Fruit fly (Drosophila melanogaster) whole organism, embryonic: Measurements from ENCODE around the gene Fer3.

Source experiments
- Asciz ChIP-seq: fragments of 200-800 bp; sonication (Bioruptor generic); optimal IDR thresholded peaks from 2 replicates; lab custom pipeline; 2017; ENCODE audit warnings: missing biosample characterization, mild to moderate bottlenecking, missing genetic modification characterization, missing genetic modification reagents
- Awh ChIP-seq: fragments of 200-800 bp; sonication (Bioruptor generic); IDR thresholded peaks from 2 replicates; pipeline ENCODE4, ENCODE4 v1.3.6; 2022; ENCODE audit warnings: missing biosample characterization, missing genetic modification characterization
- B-H2 ChIP-seq: fragments of 200-800 bp; sonication (Bioruptor generic); optimal IDR thresholded peaks from 2 replicates; lab custom pipeline; 2018; ENCODE audit warnings: missing biosample characterization, mild to moderate bottlenecking, missing genetic modification characterization
- CG1024 ChIP-seq: fragments of 200-800 bp; sonication (Bioruptor generic); IDR thresholded peaks from 2 replicates; pipeline ENCODE4 v1.3.6; 2022; ENCODE audit warnings: missing biosample characterization, missing genetic modification characterization
- CG10979 ChIP-seq: fragments of 200-800 bp; sonication (Bioruptor generic); optimal IDR thresholded peaks from 2 replicates; lab custom pipeline; 2018; ENCODE audit warnings: missing biosample characterization, mild to moderate bottlenecking, missing genetic modification characterization, moderate library complexity
- CG11085 ChIP-seq: fragments of 200-800 bp; sonication (Bioruptor generic); IDR thresholded peaks from 2 replicates; pipeline ENCODE4 v1.3.6; 2022; ENCODE audit warnings: missing biosample characterization, missing genetic modification characterization
- CG11398 ChIP-seq: fragments of 200-800 bp; sonication (Bioruptor generic); optimal IDR thresholded peaks from 2 replicates; lab custom pipeline; 2016; ENCODE audit warnings: missing biosample characterization, missing genetic modification characterization
- CG11456 ChIP-seq: fragments of 200-800 bp; sonication (Bioruptor generic); IDR thresholded peaks from 3 replicates; pipeline ENCODE4 v1.3.6; 2022; ENCODE audit warnings: missing biosample characterization, missing genetic modification characterization
- CG13123 ChIP-seq: fragments of 200-800 bp; sonication (Bioruptor generic); optimal IDR thresholded peaks from 2 replicates; lab custom pipeline; 2016; ENCODE audit warnings: missing biosample characterization, missing genetic modification characterization
- CG13894 ChIP-seq: fragments of 200-800 bp; sonication (Bioruptor generic); optimal IDR thresholded peaks from 3 replicates; lab custom pipeline; 2018; ENCODE audit warnings: missing biosample characterization, mild to moderate bottlenecking, missing genetic modification characterization, moderate library complexity
- CG15696 ChIP-seq: fragments of 200-800 bp; sonication (Bioruptor generic); optimal IDR thresholded peaks from 2 replicates; lab custom pipeline; 2019; ENCODE audit warnings: missing biosample characterization, mild to moderate bottlenecking, missing genetic modification characterization, moderate library complexity
- CG1647 ChIP-seq: fragments of 200-800 bp; sonication (Bioruptor generic); optimal IDR thresholded peaks from 3 replicates; lab custom pipeline; 2016; ENCODE audit warnings: missing biosample characterization, missing genetic modification characterization
- CG16863 ChIP-seq: fragments of 200-800 bp; sonication (Bioruptor generic); optimal IDR thresholded peaks from 3 replicates; lab custom pipeline; 2016; ENCODE audit warnings: missing biosample characterization, missing genetic modification characterization
- CG17186 ChIP-seq: fragments of 200-800 bp; sonication (Bioruptor generic); optimal IDR thresholded peaks from 3 replicates; lab custom pipeline; 2017; ENCODE audit warnings: missing biosample characterization, missing genetic modification reagents, missing genetic modification characterization
- CG4360 ChIP-seq: fragments of 200-800 bp; sonication (Bioruptor generic); IDR thresholded peaks from 2 replicates; pipeline ENCODE4 v1.3.6; 2022; ENCODE audit warnings: missing biosample characterization, missing genetic modification characterization
- CG5245 ChIP-seq: fragments of 200-800 bp; sonication (Bioruptor generic); optimal IDR thresholded peaks from 3 replicates; lab custom pipeline; 2016; ENCODE audit warnings: missing biosample characterization, missing genetic modification characterization
- CG6854 ChIP-seq: fragments of 200-800 bp; sonication (Bioruptor generic); optimal IDR thresholded peaks from 3 replicates; lab custom pipeline; 2017; ENCODE audit warnings: missing biosample characterization, mild to moderate bottlenecking, missing genetic modification characterization
- CG7271 ChIP-seq: fragments of 200-800 bp; sonication (Bioruptor generic); optimal IDR thresholded peaks from 2 replicates; lab custom pipeline; 2018; ENCODE audit warnings: missing biosample characterization, mild to moderate bottlenecking, missing genetic modification characterization, moderate library complexity
- CG8359 ChIP-seq: fragments of 200-800 bp; sonication (Bioruptor generic); optimal IDR thresholded peaks from 2 replicates; lab custom pipeline; 2017; ENCODE audit warnings: missing biosample characterization, mild to moderate bottlenecking, missing genetic modification characterization, borderline replicate concordance
- CG8478 ChIP-seq: fragments of >200 bp; optimal IDR thresholded peaks from 2 replicates; lab custom pipeline; 2018
- CG9727 ChIP-seq: fragments of 200-800 bp; sonication (Bioruptor generic); optimal IDR thresholded peaks from 3 replicates; lab custom pipeline; 2017; ENCODE audit warnings: missing biosample characterization, mild to moderate bottlenecking, missing genetic modification characterization
- CG9817 ChIP-seq: fragments of 200-800 bp; sonication (Bioruptor generic); optimal IDR thresholded peaks from 2 replicates; lab custom pipeline; 2018; ENCODE audit warnings: missing biosample characterization, mild to moderate bottlenecking, missing genetic modification characterization, moderate library complexity
- CHES-1-like ChIP-seq: fragments of 200-800 bp; sonication (Bioruptor generic); optimal IDR thresholded peaks from 2 replicates; lab custom pipeline; 2016; ENCODE audit warnings: missing biosample characterization, missing genetic modification characterization
- Gug ChIP-seq: fragments of 200-800 bp; sonication (Bioruptor generic); IDR thresholded peaks from 4 replicates; pipeline ENCODE4 v1.3.6; 2022; ENCODE audit warnings: missing biosample characterization, missing genetic modification characterization
- HLHmδ ChIP-seq: fragments of 200-800 bp; sonication (Bioruptor generic); optimal IDR thresholded peaks from 2 replicates; lab custom pipeline; 2018; ENCODE audit warnings: missing biosample characterization, mild to moderate bottlenecking, missing genetic modification characterization, moderate library complexity
- Hr3 ChIP-seq: fragments of 200-800 bp; sonication (Bioruptor generic); optimal IDR thresholded peaks from 3 replicates; lab custom pipeline; 2016; ENCODE audit warnings: missing biosample characterization, missing genetic modification characterization
- Hr39 ChIP-seq: fragments of >200 bp; optimal IDR thresholded peaks from 2 replicates; lab custom pipeline; 2017
- Kr ChIP-seq: fragments of 200-800 bp; sonication (Bioruptor generic); optimal IDR thresholded peaks from 2 replicates; lab custom pipeline; 2017; ENCODE audit warnings: missing biosample characterization, mild to moderate bottlenecking, missing genetic modification characterization
- MBD-R2 ChIP-seq: fragments of 200-800 bp; sonication (Bioruptor generic); IDR thresholded peaks from 2 replicates; pipeline ENCODE4 v1.3.6; 2022; ENCODE audit warnings: missing biosample characterization, missing genetic modification characterization
- MESR4 ChIP-seq: fragments of 200-800 bp; sonication (Bioruptor generic); optimal IDR thresholded peaks from 2 replicates; lab custom pipeline; 2018; ENCODE audit warnings: missing biosample characterization, mild to moderate bottlenecking, missing genetic modification characterization, moderate library complexity
- Myb ChIP-seq: fragments of 200-800 bp; sonication (Bioruptor generic); optimal IDR thresholded peaks from 2 replicates; lab custom pipeline; 2016; ENCODE audit warnings: missing biosample characterization, missing genetic modification characterization
- Opbp ChIP-seq: fragments of 200-800 bp; sonication (Bioruptor generic); IDR thresholded peaks from 3 replicates; pipeline ENCODE4 v1.3.6; 2022; ENCODE audit warnings: missing biosample characterization, missing genetic modification characterization; ENCODE audit not compliant: partially characterized antibody
- ara ChIP-seq: fragments of 200-800 bp; sonication (Bioruptor generic); IDR thresholded peaks from 2 replicates; pipeline ENCODE4 v1.3.6; 2022; ENCODE audit warnings: missing biosample characterization, missing genetic modification characterization
- bcd ChIP-seq: fragments of 200-800 bp; sonication (Bioruptor generic); optimal IDR thresholded peaks from 2 replicates; lab custom pipeline; 2017; ENCODE audit warnings: missing biosample characterization, mild to moderate bottlenecking, missing genetic modification characterization
- chif ChIP-seq, 2 experiments: fragments of 200-800 bp; sonication (Bioruptor generic); optimal IDR thresholded peaks; 3 replicates each; lab custom pipeline; 2016; ENCODE audit warnings: missing biosample characterization in 2 of 2, missing genetic modification characterization in 2 of 2
- corto ChIP-seq: fragments of 200-800 bp; sonication (Bioruptor generic); optimal IDR thresholded peaks from 2 replicates; lab custom pipeline; 2016; ENCODE audit warnings: missing biosample characterization, mild to moderate bottlenecking, missing genetic modification characterization, moderate library complexity
- dan ChIP-seq: fragments of 200-800 bp; sonication (Bioruptor generic); IDR thresholded peaks from 2 replicates; pipeline ENCODE4 v1.3.6; 2022; ENCODE audit warnings: missing biosample characterization, missing genetic modification characterization
- dimm ChIP-seq: fragments of 200-800 bp; sonication (Bioruptor generic); IDR thresholded peaks from 2 replicates; pipeline ENCODE4 v1.3.6; 2022; ENCODE audit warnings: missing biosample characterization, missing genetic modification characterization
- ftz-f1 ChIP-seq: fragments of 200-800 bp; sonication (Bioruptor generic); optimal IDR thresholded peaks from 2 replicates; lab custom pipeline; 2016; ENCODE audit warnings: missing biosample characterization, missing genetic modification characterization
- lola ChIP-seq, 3 experiments: fragments of >200 bp in 2 of 3; fragments of 200-800 bp in 1 of 3; sonication (Bioruptor generic) in 1 of 3; optimal IDR thresholded peaks; 2 replicates each; lab custom pipeline; 2017 to 2019; ENCODE audit warnings: missing biosample characterization in 3 of 3, missing genetic modification characterization in 3 of 3, mild to moderate bottlenecking in 1 of 3, moderate library complexity in 1 of 3
- mam ChIP-seq: fragments of 200-800 bp; sonication (Bioruptor generic); optimal IDR thresholded peaks from 3 replicates; lab custom pipeline; 2016; ENCODE audit warnings: missing biosample characterization, missing genetic modification characterization
- p53 ChIP-seq: fragments of 200-800 bp; sonication (Bioruptor generic); optimal IDR thresholded peaks from 2 replicates; lab custom pipeline; 2016; ENCODE audit warnings: missing biosample characterization, missing genetic modification characterization
- pzg ChIP-seq: fragments of 200-800 bp; sonication (Bioruptor generic); optimal IDR thresholded peaks from 3 replicates; lab custom pipeline; 2018; ENCODE audit warnings: missing biosample characterization, mild to moderate bottlenecking, missing genetic modification characterization, moderate library complexity
- salm ChIP-seq: fragments of 200-800 bp; sonication (Bioruptor generic); optimal IDR thresholded peaks from 2 replicates; lab custom pipeline; 2018; ENCODE audit warnings: missing biosample characterization, mild to moderate bottlenecking, missing genetic modification characterization
- sens-2 ChIP-seq: fragments of 200-800 bp; sonication (Bioruptor generic); IDR thresholded peaks from 2 replicates; pipeline ENCODE4 v1.3.6; 2022; ENCODE audit warnings: missing biosample characterization, missing genetic modification characterization
- sim ChIP-seq: fragments of 200-800 bp; sonication (Bioruptor generic); IDR thresholded peaks from 2 replicates; pipeline ENCODE4 v1.3.6; 2022; ENCODE audit warnings: missing biosample characterization, missing genetic modification characterization
- sisA ChIP-seq: fragments of 200-800 bp; sonication (Bioruptor generic); IDR thresholded peaks from 2 replicates; pipeline ENCODE4 v1.3.6; 2022; ENCODE audit warnings: missing biosample characterization, missing genetic modification characterization
- sug ChIP-seq: fragments of 200-800 bp; optimal IDR thresholded peaks from 2 replicates; lab custom pipeline; 2019; ENCODE audit warnings: missing biosample characterization, mild to moderate bottlenecking, missing genetic modification characterization, moderate library complexity
- tna ChIP-seq: fragments of 200-800 bp; sonication (Bioruptor generic); IDR thresholded peaks from 2 replicates; pipeline ENCODE4 v1.3.6; 2022; ENCODE audit warnings: missing biosample characterization, missing genetic modification characterization; ENCODE audit not compliant: partially characterized antibody
- ttk ChIP-seq: fragments of 200-800 bp; sonication (Bioruptor generic); IDR thresholded peaks from 2 replicates; pipeline ENCODE4 v2.1.2; 2022; ENCODE audit warnings: missing biosample characterization, missing genetic modification characterization
- unpg ChIP-seq: fragments of 200-800 bp; sonication (Bioruptor generic); optimal IDR thresholded peaks from 3 replicates; lab custom pipeline; 2018; ENCODE audit warnings: missing biosample characterization, mild to moderate bottlenecking, missing genetic modification characterization, moderate library complexity

The Fer3 gene

dm6 chr3R:11678016-11678415, 16.1 kb downstream of the Fer3 start, which contains the start of gene CG18476 (continued):
- TF ChIP-seq CG5245 = peak; percentile 77
- peak; percentile 90 for TF ChIP-seq MBD-R2 (GFP tag; lab: Robert Waterston, UW)
- peak; percentile 94 for TF ChIP-seq Awh (GFP tag; lab: Robert Waterston, UW)
- TF ChIP-seq CG17186 = peak; percentile 48
- peak; percentile 54 for TF ChIP-seq ftz-f1 (GFP tag; lab: Kevin White, UChicago)
- peak; percentile 66 for TF ChIP-seq CG13123
- TF ChIP-seq CG11456 (GFP tag; lab: Robert Waterston, UW) = peak; percentile 92
- TF ChIP-seq mam = peak; percentile 80
- peak; percentile 62 for TF ChIP-seq sens-2 (GFP tag; lab: Robert Waterston, UW)
- peak; percentile 67; the same call in 1 of the 2 replicates for TF ChIP-seq sim
- TF ChIP-seq Opbp (GFP tag; lab: Robert Waterston, UW) = no peak
- TF ChIP-seq CG11398 = no peak
- no peak for TF ChIP-seq Hr39 (lab: Kevin White, UChicago)
- TF ChIP-seq pzg = peak; percentile 45
- peak; percentile 37 for TF ChIP-seq CG1647 (GFP tag; lab: Kevin White, UChicago)
- peak; percentile 84 for TF ChIP-seq CG7271 (tag; lab: Kevin White, UChicago)
- TF ChIP-seq CHES-1-like (GFP tag; lab: Kevin White, UChicago) = peak; percentile 52
- TF ChIP-seq dan = peak; percentile 12; the same call in 1 of the 2 replicates
- peak; percentile 50; the same call in 1 of the 2 replicates for TF ChIP-seq CG4360 (GFP tag; lab: Robert Waterston, UW)
- peak; percentile 79 for TF ChIP-seq CG1024 (GFP tag; lab: Robert Waterston, UW)
- no peak; the same call in 2 of the 4 replicates for TF ChIP-seq Gug (GFP tag; lab: Robert Waterston, UW)
- peak; percentile 73 for TF ChIP-seq CG8359 (GFP tag; lab: Kevin White, UChicago)
- TF ChIP-seq MESR4 = peak; percentile 48
- TF ChIP-seq CG16863 (GFP tag; lab: Kevin White, UChicago) = peak; percentile 55
- peak; percentile 92 for TF ChIP-seq CG9817
- peak; percentile 57 for TF ChIP-seq corto
- peak; percentile 96 for TF ChIP-seq unpg
- peak; percentile 85 for TF ChIP-seq salm
- peak; percentile 78 for TF ChIP-seq B-H2 (GFP tag; lab: Kevin White, UChicago)
- peak; percentile 90 for TF ChIP-seq Asciz (GFP tag; lab: Kevin White, UChicago)
- TF ChIP-seq CG9727 (GFP tag; lab: Kevin White, UChicago) = peak; percentile 91
- TF ChIP-seq HLHmδ (GFP tag; lab: Kevin White, UChicago) = no peak
- no peak for TF ChIP-seq CG8478
- peak; percentile 90 for TF ChIP-seq bcd (GFP tag; lab: Kevin White, UChicago)
- peak; percentile 46 to 74 for TF ChIP-seq chif (GFP tag; optimal IDR thresholded peaks at IDR 0.05; lab: Kevin White, UChicago)
- TF ChIP-seq CG6854 (GFP tag; lab: Kevin White, UChicago) = peak; percentile 64
- TF ChIP-seq CG15696 (tag; lab: Kevin White, UChicago) = peak; percentile 93
- TF ChIP-seq sisA (GFP tag; lab: Robert Waterston, UW) = peak; percentile 89
- peak; percentile 84 for TF ChIP-seq CG13894 (tag; lab: Kevin White, UChicago)
- peak; percentile 91 for TF ChIP-seq ara (GFP tag; lab: Robert Waterston, UW)
- peak; percentile 85 for TF ChIP-seq sug
- peak; percentile 58 for TF ChIP-seq dimm
- TF ChIP-seq ttk (GFP tag; lab: Robert Waterston, UW) = peak; percentile 91
- TF ChIP-seq Myb (GFP tag; lab: Kevin White, UChicago) = peak; percentile 26
- TF ChIP-seq p53 (GFP tag; lab: Kevin White, UChicago) = no peak
- TF ChIP-seq Hr3 (GFP tag; lab: Kevin White, UChicago) = peak; percentile 86
- TF ChIP-seq lola (GFP tag; optimal IDR thresholded peaks at IDR 0.05; lab: Kevin White, UChicago) = peak in 1 of 3 experiments; percentile 90
- peak; percentile 93 for TF ChIP-seq CG10979 (tag; lab: Kevin White, UChicago)
- TF ChIP-seq tna (GFP tag; lab: Robert Waterston, UW) = no peak
- TF ChIP-seq Kr (GFP tag; lab: Kevin White, UChicago) = no peak
- TF ChIP-seq CG11085 (GFP tag; lab: Robert Waterston, UW) = peak; percentile 90
